Fruit fly (Drosophila melanogaster) whole organism, embryonic: Measurements from ENCODE around the gene Prosbeta6.

Experiments used
- Awh ChIP-seq: fragments of 200-800 bp; sonication (Bioruptor generic); IDR thresholded peaks from 2 replicates; pipeline ENCODE4, ENCODE4 v1.3.6; 2022; ENCODE audit warnings: missing biosample characterization, missing genetic modification characterization
- BEAF-32 ChIP-seq: fragments of 200-800 bp; sonication (Bioruptor generic); optimal IDR thresholded peaks from 3 replicates; lab custom pipeline; 2017; ENCODE audit warnings: missing biosample characterization, missing genetic modification characterization, mild to moderate bottlenecking, moderate library complexity, missing genetic modification reagents
- Bteb2 ChIP-seq: fragments of 200-800 bp; sonication (Bioruptor generic); optimal IDR thresholded peaks from 2 replicates; lab custom pipeline; 2016; ENCODE audit warnings: missing biosample characterization, missing genetic modification characterization
- CG11085 ChIP-seq: fragments of 200-800 bp; sonication (Bioruptor generic); IDR thresholded peaks from 2 replicates; pipeline ENCODE4 v1.3.6; 2022; ENCODE audit warnings: missing biosample characterization, missing genetic modification characterization
- CG12236 ChIP-seq: fragments of 200-800 bp; sonication (Bioruptor generic); optimal IDR thresholded peaks from 2 replicates; lab custom pipeline; 2016; ENCODE audit warnings: missing biosample characterization, missing genetic modification characterization
- CG12659 ChIP-seq: fragments of 200-800 bp; sonication (Bioruptor generic); optimal IDR thresholded peaks from 3 replicates; lab custom pipeline; 2017; ENCODE audit warnings: mild to moderate bottlenecking, missing biosample characterization, missing genetic modification reagents, missing genetic modification characterization
- CG13424 ChIP-seq: fragments of 200-800 bp; sonication (Bioruptor generic); optimal IDR thresholded peaks from 2 replicates; lab custom pipeline; 2019; ENCODE audit warnings: missing biosample characterization, mild to moderate bottlenecking, missing genetic modification characterization, moderate library complexity
- CG14965 ChIP-seq: fragments of 200-800 bp; sonication (Bioruptor generic); optimal IDR thresholded peaks from 2 replicates; lab custom pipeline; 2016; ENCODE audit warnings: missing biosample characterization, missing genetic modification characterization, borderline replicate concordance
- CG1602 ChIP-seq: fragments of 200-800 bp; sonication (Bioruptor generic); optimal IDR thresholded peaks from 3 replicates; lab custom pipeline; 2016; ENCODE audit warnings: missing biosample characterization, missing genetic modification characterization
- CG1792 ChIP-seq: fragments of 200-800 bp; sonication (Bioruptor generic); optimal IDR thresholded peaks from 2 replicates; lab custom pipeline; 2016; ENCODE audit warnings: missing biosample characterization, missing genetic modification characterization
- CG18011 ChIP-seq: fragments of 200-800 bp; sonication (Bioruptor generic); optimal IDR thresholded peaks from 2 replicates; lab custom pipeline; 2017; ENCODE audit warnings: missing biosample characterization, missing genetic modification characterization, mild to moderate bottlenecking, moderate library complexity, missing genotype
- CG32772 ChIP-seq: fragments of 200-800 bp; sonication (Bioruptor generic); IDR thresholded peaks from 2 replicates; pipeline ENCODE4 v1.3.6; 2022; ENCODE audit warnings: missing biosample characterization, missing genetic modification characterization
- CG42726 ChIP-seq: fragments of 200-800 bp; sonication (Bioruptor generic); IDR thresholded peaks from 2 replicates; pipeline ENCODE4 v1.3.6; 2022; ENCODE audit warnings: missing biosample characterization, missing genetic modification characterization; ENCODE audit not compliant: partially characterized antibody
- CG4707 ChIP-seq: fragments of 200-800 bp; sonication (Bioruptor generic); optimal IDR thresholded peaks from 2 replicates; lab custom pipeline; 2018; ENCODE audit warnings: missing biosample characterization, mild to moderate bottlenecking, missing genetic modification characterization, moderate library complexity
- CG4730 ChIP-seq: fragments of 200-800 bp; sonication (Bioruptor generic); IDR thresholded peaks from 2 replicates; pipeline ENCODE4 v1.3.6; 2022; ENCODE audit warnings: missing biosample characterization, missing genetic modification characterization
- CG6683 ChIP-seq: fragments of 200-800 bp; sonication (Bioruptor generic); optimal IDR thresholded peaks from 2 replicates; lab custom pipeline; 2017; ENCODE audit warnings: missing biosample characterization, mild to moderate bottlenecking, missing genetic modification characterization, missing genetic modification reagents
- CG7271 ChIP-seq: fragments of 200-800 bp; sonication (Bioruptor generic); optimal IDR thresholded peaks from 2 replicates; lab custom pipeline; 2018; ENCODE audit warnings: missing biosample characterization, mild to moderate bottlenecking, missing genetic modification characterization, moderate library complexity
- CG8478 ChIP-seq: fragments of >200 bp; optimal IDR thresholded peaks from 2 replicates; lab custom pipeline; 2018
- CG9215 ChIP-seq: fragments of 200-800 bp; sonication (Bioruptor generic); IDR thresholded peaks from 2 replicates; pipeline ENCODE4 v1.3.6; 2022; ENCODE audit warnings: missing biosample characterization, missing genetic modification characterization
- CG9797 ChIP-seq: fragments of 200-800 bp; sonication (Bioruptor generic); optimal IDR thresholded peaks from 3 replicates; lab custom pipeline; 2018; ENCODE audit warnings: missing biosample characterization, mild to moderate bottlenecking, missing genetic modification characterization
- ERR ChIP-seq: fragments of 200-800 bp; sonication (Bioruptor generic); optimal IDR thresholded peaks from 2 replicates; lab custom pipeline; 2016; ENCODE audit warnings: missing biosample characterization, missing genetic modification characterization
- Elba2 ChIP-seq: fragments of 200-800 bp; sonication (Bioruptor generic); optimal IDR thresholded peaks from 3 replicates; lab custom pipeline; 2016; ENCODE audit warnings: missing biosample characterization, missing genetic modification characterization
- Fer3 ChIP-seq: fragments of 200-800 bp; sonication (Bioruptor generic); optimal IDR thresholded peaks from 2 replicates; lab custom pipeline; 2018; ENCODE audit warnings: missing biosample characterization, mild to moderate bottlenecking, missing genetic modification characterization, moderate library complexity
- H2.0 ChIP-seq: fragments of 200-800 bp; sonication (Bioruptor generic); IDR thresholded peaks from 2 replicates; pipeline ENCODE4 v1.3.6; 2022; ENCODE audit warnings: missing biosample characterization, missing genetic modification characterization
- HLHmδ ChIP-seq: fragments of 200-800 bp; sonication (Bioruptor generic); optimal IDR thresholded peaks from 2 replicates; lab custom pipeline; 2018; ENCODE audit warnings: missing biosample characterization, mild to moderate bottlenecking, missing genetic modification characterization, moderate library complexity
- Hand ChIP-seq: fragments of 200-800 bp; sonication (Bioruptor generic); optimal IDR thresholded peaks from 2 replicates; lab custom pipeline; 2017; ENCODE audit warnings: mild to moderate bottlenecking, missing biosample characterization, missing genetic modification reagents, missing genetic modification characterization
- MTF-1 ChIP-seq: fragments of 200-800 bp; sonication (Bioruptor generic); optimal IDR thresholded peaks from 2 replicates; lab custom pipeline; 2018; ENCODE audit warnings: missing biosample characterization, mild to moderate bottlenecking, missing genetic modification characterization, borderline replicate concordance
- Sry-β ChIP-seq: fragments of 200-800 bp; sonication (Bioruptor generic); optimal IDR thresholded peaks from 2 replicates; lab custom pipeline; 2018; ENCODE audit warnings: missing biosample characterization, mild to moderate bottlenecking, missing genetic modification characterization, moderate library complexity
- abd-A ChIP-seq: fragments of 200-800 bp; sonication (Bioruptor generic); optimal IDR thresholded peaks from 3 replicates; lab custom pipeline; 2019; ENCODE audit warnings: missing biosample characterization, mild to moderate bottlenecking, missing genetic modification characterization, moderate library complexity
- al ChIP-seq: fragments of 200-800 bp; sonication (Bioruptor generic); IDR thresholded peaks from 2 replicates; pipeline ENCODE4 v1.3.6; 2022; ENCODE audit warnings: missing biosample characterization, missing genetic modification characterization
- cas ChIP-seq: fragments of 200-800 bp; sonication (Bioruptor generic); IDR thresholded peaks from 2 replicates; pipeline ENCODE4 v1.3.6; 2022; ENCODE audit warnings: missing biosample characterization, missing genetic modification characterization
- dimm ChIP-seq: fragments of 200-800 bp; sonication (Bioruptor generic); IDR thresholded peaks from 2 replicates; pipeline ENCODE4 v1.3.6; 2022; ENCODE audit warnings: missing biosample characterization, missing genetic modification characterization
- ewg ChIP-seq: fragments of 200-800 bp; sonication (Bioruptor generic); optimal IDR thresholded peaks from 3 replicates; lab custom pipeline; 2017; ENCODE audit warnings: mild to moderate bottlenecking, missing biosample characterization, missing genetic modification reagents, missing genetic modification characterization
- exex ChIP-seq: fragments of 200-800 bp; sonication (Bioruptor generic); optimal IDR thresholded peaks from 4 replicates; lab custom pipeline; 2018; ENCODE audit warnings: missing biosample characterization, mild to moderate bottlenecking, missing genetic modification characterization, moderate library complexity
- eyg ChIP-seq: fragments of 200-800 bp; sonication (Bioruptor generic); optimal IDR thresholded peaks from 3 replicates; lab custom pipeline; 2016; ENCODE audit warnings: missing biosample characterization, missing genetic modification characterization
- fu2 ChIP-seq: fragments of 200-800 bp; sonication (Bioruptor generic); optimal IDR thresholded peaks from 2 replicates; lab custom pipeline; 2016; ENCODE audit warnings: missing biosample characterization, missing genetic modification characterization
- gce ChIP-seq: fragments of 200-800 bp; sonication (Bioruptor generic); IDR thresholded peaks from 3 replicates; pipeline ENCODE4 v1.3.6; 2022; ENCODE audit warnings: missing biosample characterization, missing genetic modification characterization
- gsb-n ChIP-seq: fragments of 200-800 bp; sonication (Bioruptor generic); optimal IDR thresholded peaks from 3 replicates; lab custom pipeline; 2018; ENCODE audit warnings: missing biosample characterization, mild to moderate bottlenecking, missing genetic modification characterization
- kni ChIP-seq: fragments of 200-800 bp; sonication (Bioruptor generic); optimal IDR thresholded peaks from 3 replicates; lab custom pipeline; 2017; ENCODE audit warnings: mild to moderate bottlenecking, missing biosample characterization, missing genetic modification reagents, missing genetic modification characterization
- lab ChIP-seq: fragments of 200-800 bp; sonication (Bioruptor generic); optimal IDR thresholded peaks from 3 replicates; lab custom pipeline; 2017; ENCODE audit warnings: missing biosample characterization, missing genetic modification characterization, mild to moderate bottlenecking, moderate library complexity, missing genetic modification reagents
- lbe ChIP-seq: fragments of 200-800 bp; sonication (Bioruptor generic); optimal IDR thresholded peaks from 2 replicates; lab custom pipeline; 2016; ENCODE audit warnings: missing biosample characterization, mild to moderate bottlenecking, missing genetic modification characterization
- pan ChIP-seq, 4 experiments: fragments of >200 bp in 3 of 4; fragments of 200-800 bp in 1 of 4; sonication (Bioruptor generic) in 1 of 4; optimal IDR thresholded peaks in 3 of 4; IDR thresholded peaks in 1 of 4; 2 replicates each; pipeline versions ENCODE4 v1.3.6 to Lab custom; 2017 to 2022; ENCODE audit warnings: missing biosample characterization in 2 of 4, missing genetic modification characterization in 2 of 4, mixed read lengths in 1 of 4
- prd ChIP-seq, 3 experiments: fragments of >200 bp in 2 of 3; fragments of 200-800 bp in 1 of 3; sonication (Bioruptor generic) in 1 of 3; optimal IDR thresholded peaks in 2 of 3; IDR thresholded peaks in 1 of 3; 2 replicates in 2 of 3; 3 replicates in 1 of 3; pipeline versions ENCODE4 v1.3.6 to Lab custom; 2017 to 2022; ENCODE audit warnings: missing biosample characterization in 1 of 3, missing genetic modification characterization in 1 of 3
- ranshi ChIP-seq: fragments of 200-800 bp; sonication (Bioruptor generic); IDR thresholded peaks from 2 replicates; pipeline ENCODE4 v1.3.6; 2022; ENCODE audit warnings: missing biosample characterization, missing genetic modification characterization
- row ChIP-seq: fragments of 200-800 bp; sonication (Bioruptor generic); IDR thresholded peaks from 3 replicates; pipeline ENCODE4 v1.3.6; 2022; ENCODE audit warnings: missing biosample characterization, missing genetic modification characterization
- sens ChIP-seq: fragments of 200-800 bp; sonication (Bioruptor generic); peaks from one replicate; lab custom pipeline; 2016; ENCODE audit warnings: missing biosample characterization, missing genetic modification characterization
- slp2 ChIP-seq: fragments of 200-800 bp; sonication (Bioruptor generic); optimal IDR thresholded peaks from 2 replicates; lab custom pipeline; 2016; ENCODE audit warnings: missing biosample characterization, missing genetic modification characterization
- so ChIP-seq: fragments of 200-800 bp; sonication (Bioruptor generic); IDR thresholded peaks from 3 replicates; pipeline ENCODE4 v1.3.6; 2022; ENCODE audit warnings: missing biosample characterization, missing genetic modification characterization
- ssp ChIP-seq: fragments of 200-800 bp; sonication (Bioruptor generic); IDR thresholded peaks from 2 replicates; pipeline ENCODE4 v1.3.6; 2022; ENCODE audit warnings: missing biosample characterization, missing genetic modification characterization
- zf30C ChIP-seq: fragments of 200-800 bp; sonication (Bioruptor generic); optimal IDR thresholded peaks from 3 replicates; lab custom pipeline; 2018; ENCODE audit warnings: missing biosample characterization, mild to moderate bottlenecking, missing genetic modification characterization

The Prosbeta6 gene

DNA sequence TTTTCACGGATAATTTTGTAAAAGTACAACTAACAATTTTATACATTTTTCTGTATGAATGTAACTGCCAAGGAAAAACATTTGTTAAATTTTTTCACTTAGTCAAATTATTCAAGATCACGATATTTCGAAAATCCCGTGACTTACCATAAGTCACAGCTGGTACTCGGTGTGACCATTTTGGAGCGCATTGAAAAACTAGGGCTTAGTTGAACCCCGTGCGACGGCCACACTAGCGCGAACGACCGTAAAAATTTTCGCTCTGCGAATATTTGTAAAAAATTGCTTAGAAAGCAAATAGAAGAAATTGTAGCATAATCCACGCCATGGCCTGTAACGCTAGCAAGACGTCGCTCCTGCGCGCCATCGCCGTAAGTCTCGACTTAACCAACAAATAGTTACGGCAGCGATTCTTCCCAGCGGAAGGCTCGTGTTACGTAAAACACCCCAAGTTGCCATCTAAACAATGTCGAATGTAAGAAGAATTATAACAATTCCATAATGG is 26.1 kb downstream of the Prosbeta6 start, which contains the start of gene UQCR-C2 (continued):
- TF ChIP-seq dimm (no peak), CG42726 (GFP tag; lab: Robert Waterston, UW) (peak; percentile 44; the same call in 1 of the 2 replicates), so (GFP tag; lab: Robert Waterston, UW) (no peak), al (no peak), eyg (GFP tag; lab: Kevin White, UChicago) (no peak), gsb-n (tag; lab: Kevin White, UChicago) (no peak), lbe (no peak), fu2 (GFP tag; lab: Kevin White, UChicago) (no peak), CG4730 (GFP tag; lab: Robert Waterston, UW) (no peak), abd-A (tag; lab: Kevin White, UChicago) (no peak), MTF-1 (GFP tag; lab: Kevin White, UChicago) (no peak), cas (GFP tag; lab: Robert Waterston, UW) (no peak), prd (optimal IDR thresholded peaks at IDR 0.05; lab: Kevin White, UChicago) (no peak), prd (GFP tag; IDR thresholded peaks at IDR 0.05; lab: Robert Waterston, UW) (no peak), CG7271 (tag; lab: Kevin White, UChicago) (no peak), CG12236 (GFP tag; lab: Kevin White, UChicago) (no peak), CG9797 (GFP tag; lab: Kevin White, UChicago) (peak; percentile 91), Elba2 (GFP tag; lab: Kevin White, UChicago) (no peak), Bteb2 (no peak), CG6683 (GFP tag; lab: Kevin White, UChicago) (no peak), row (GFP tag; lab: Robert Waterston, UW) (peak; percentile 92), Sry-β (peak; percentile 34), CG13424 (tag; lab: Kevin White, UChicago) (peak; percentile 14), ewg (GFP tag; lab: Kevin White, UChicago) (no peak), CG9215 (GFP tag; lab: Robert Waterston, UW) (no peak), zf30C (GFP tag; lab: Kevin White, UChicago) (no peak), CG8478 (lab: Kevin White, UChicago) (no peak), kni (no peak), lab (GFP tag; lab: Kevin White, UChicago) (no peak), slp2 (GFP tag; lab: Kevin White, UChicago) (no peak), CG1602 (no peak), CG11085 (no peak), ssp (GFP tag; lab: Robert Waterston, UW) (no peak), CG12659 (peak; percentile 60), CG32772 (no peak), CG4707 (GFP tag; lab: Kevin White, UChicago) (no peak), Hand (peak; percentile 3), gce (no peak), sens (GFP tag; lab: Kevin White, UChicago) (peak; percentile 61), Fer3 (tag; lab: Kevin White, UChicago) (no peak), BEAF-32 (GFP tag; lab: Kevin White, UChicago) (peak; percentile 61), exex (tag; lab: Kevin White, UChicago) (no peak), CG1792 (GFP tag; lab: Kevin White, UChicago) (no peak), ranshi (no peak), CG18011 (GFP tag; lab: Kevin White, UChicago) (no peak), pan (optimal IDR thresholded peaks at IDR 0.05; lab: Kevin White, UChicago) (no peak), pan (GFP tag; optimal IDR thresholded peaks at IDR 0.05 in 1 of 2, IDR thresholded peaks at IDR 0.05 in 1 of 2) (no peak), Awh (no peak), H2.0 (GFP tag; lab: Robert Waterston, UW) (no peak), HLHmδ (GFP tag; lab: Kevin White, UChicago) (no peak), CG14965 (no peak), ERR (GFP tag; lab: Kevin White, UChicago) (no peak)
